Worm (Caenorhabditis elegans) whole organism, L4 larva: ENCODE results near the gene zip-10.

Experiments
- F26F4.8 ChIP-seq: fragments of 200-800 bp; sonication (Bioruptor generic); conservative IDR thresholded peaks from 2 replicates; pipeline ENCODE4 v1.3.6; 2022; ENCODE audit warnings: missing genetic modification characterization, missing compliant biosample characterization
- F37D6.2 ChIP-seq: sonication (generic microtip); optimal IDR thresholded peaks from 2 replicates; lab custom pipeline; 2016; ENCODE audit warnings: mild to moderate bottlenecking, missing genetic modification characterization, missing compliant biosample characterization
- T20F7.1 ChIP-seq: fragments of 200-800 bp; sonication (Bioruptor generic); optimal IDR thresholded peaks from 2 replicates; lab custom pipeline; 2018; ENCODE audit warnings: mild to moderate bottlenecking, missing genetic modification characterization, missing compliant biosample characterization
- T26A8.4 ChIP-seq: fragments of 200-800 bp; sonication (Bioruptor generic); IDR thresholded peaks from 2 replicates; pipeline ENCODE4 v1.3.6; 2022; ENCODE audit warnings: missing genetic modification characterization, missing compliant biosample characterization
- Y5F2A.4 ChIP-seq: fragments of 200-800 bp; sonication (Bioruptor generic); optimal IDR thresholded peaks from 2 replicates; lab custom pipeline; 2018; ENCODE audit warnings: mild to moderate bottlenecking, missing genetic modification characterization, missing compliant biosample characterization
- Y75B8A.6 ChIP-seq: fragments of 200-800 bp; sonication (Bioruptor generic); IDR thresholded peaks from 2 replicates; pipeline ENCODE4 v1.3.6; 2022; ENCODE audit warnings: missing genetic modification reagents, missing genetic modification characterization, missing compliant biosample characterization
- arid-1 ChIP-seq: fragments of 200-800 bp; sonication (Bioruptor generic); conservative IDR thresholded peaks from 2 replicates; pipeline ENCODE4 v1.3.6; 2022; ENCODE audit warnings: missing genetic modification reagents, missing genetic modification characterization, missing compliant biosample characterization
- attf-4 ChIP-seq: sonication (generic microtip); optimal IDR thresholded peaks from 3 replicates; lab custom pipeline; 2017; ENCODE audit warnings: missing biosample characterization, missing genetic modification characterization
- ceh-20 ChIP-seq: fragments of 200-800 bp; sonication (Bioruptor generic); IDR thresholded peaks from 2 replicates; pipeline ENCODE4 v1.3.6; 2022; ENCODE audit warnings: missing genetic modification reagents, missing genetic modification characterization, missing compliant biosample characterization
- ceh-28 ChIP-seq: fragments of 150-350 bp; optimal IDR thresholded peaks from 2 replicates; lab custom pipeline; 2014; ENCODE audit warnings: missing biosample characterization, missing genetic modification reagents, missing genetic modification characterization
- ceh-44 ChIP-seq: fragments of 200-800 bp; sonication (Bioruptor generic); IDR thresholded peaks from 2 replicates; pipeline ENCODE4 v1.3.6; 2022; ENCODE audit warnings: missing genetic modification reagents, missing genetic modification characterization, missing compliant biosample characterization
- ceh-62 ChIP-seq: sonication (generic microtip); optimal IDR thresholded peaks from 2 replicates; lab custom pipeline; 2017; ENCODE audit warnings: missing biosample characterization, missing genetic modification characterization
- ces-1 ChIP-seq: fragments of 150-350 bp; sonication (generic microtip); optimal IDR thresholded peaks from 4 replicates; lab custom pipeline; 2014; ENCODE audit warnings: missing biosample characterization, missing genetic modification reagents, missing genetic modification characterization
- ctbp-1 ChIP-seq: fragments of 200-800 bp; sonication (Bioruptor generic); IDR thresholded peaks from 2 replicates; pipeline ENCODE4 v1.3.6; 2022; ENCODE audit warnings: missing genetic modification reagents, missing genetic modification characterization, missing compliant biosample characterization
- daf-8 ChIP-seq: fragments of 200-800 bp; sonication (Bioruptor generic); IDR thresholded peaks from 2 replicates; pipeline ENCODE4 v1.3.6; 2022; ENCODE audit warnings: missing genetic modification characterization, missing compliant biosample characterization
- dmd-9 ChIP-seq: fragments of 200-800 bp; sonication (Bioruptor generic); IDR thresholded peaks from 2 replicates; pipeline ENCODE4 v1.3.6; 2022; ENCODE audit warnings: missing genetic modification reagents, missing genetic modification characterization, missing compliant biosample characterization
- dpl-1 ChIP-seq: fragments of 150-350 bp; optimal IDR thresholded peaks from 2 replicates; lab custom pipeline; 2014; ENCODE audit warnings: missing biosample characterization, missing genetic modification reagents, missing genetic modification characterization
- duxl-1 ChIP-seq: sonication (generic microtip); optimal IDR thresholded peaks from 2 replicates; lab custom pipeline; 2016; ENCODE audit warnings: mild to moderate bottlenecking, missing genetic modification characterization, moderate library complexity, missing compliant biosample characterization; ENCODE audit not compliant: poor library complexity
- fkh-10 ChIP-seq: fragments of 150-350 bp; optimal IDR thresholded peaks from 2 replicates; lab custom pipeline; 2014; ENCODE audit warnings: missing biosample characterization, missing genetic modification reagents, missing genetic modification characterization
- hif-1 ChIP-seq, 2 experiments: sonication (generic microtip); optimal IDR thresholded peaks; 2 replicates each; lab custom pipeline; 2016 to 2017; ENCODE audit warnings: missing compliant biosample characterization in 2 of 2, missing genetic modification characterization in 2 of 2, missing genetic modification reagents in 2 of 2, missing genotype in 2 of 2, mild to moderate bottlenecking in 1 of 2
- jun-1 ChIP-seq: fragments of 150-350 bp; optimal IDR thresholded peaks from 2 replicates; lab custom pipeline; 2014; ENCODE audit warnings: missing biosample characterization, missing genetic modification reagents, missing genetic modification characterization
- lim-7 ChIP-seq: fragments of 200-800 bp; sonication (Bioruptor generic); IDR thresholded peaks from 2 replicates; pipeline ENCODE4 v1.3.6; 2022; ENCODE audit warnings: missing genetic modification characterization, missing compliant biosample characterization
- lin-29 ChIP-seq: fragments of 200-800 bp; sonication (Bioruptor generic); IDR thresholded peaks from 2 replicates; pipeline ENCODE4 v1.3.6; 2022; ENCODE audit warnings: missing genetic modification reagents, missing genetic modification characterization, missing compliant biosample characterization
- lsy-2 ChIP-seq, 2 experiments: fragments of 150-350 bp in 1 of 2; sonication (generic microtip) in 1 of 2; optimal IDR thresholded peaks; 2 replicates each; lab custom pipeline; 2014 to 2017; ENCODE audit warnings: missing biosample characterization in 2 of 2, missing genetic modification characterization in 2 of 2
- mdl-1 ChIP-seq, 2 experiments: fragments of 150-350 bp in 1 of 2; sonication (generic microtip) in 1 of 2; optimal IDR thresholded peaks; 2 replicates each; lab custom pipeline; 2014 to 2017; ENCODE audit warnings: missing biosample characterization in 2 of 2, missing genetic modification characterization in 2 of 2
- mdt-29 ChIP-seq: fragments of 200-800 bp; sonication (Bioruptor generic); IDR thresholded peaks from 2 replicates; pipeline ENCODE4 v1.3.6; 2022; ENCODE audit warnings: missing genetic modification reagents, missing genetic modification characterization, missing compliant biosample characterization
- mes-2 ChIP-seq: sonication (generic microtip); optimal IDR thresholded peaks from 2 replicates; lab custom pipeline; 2016; ENCODE audit warnings: missing genotype, mild to moderate bottlenecking, missing genetic modification characterization, missing compliant biosample characterization; ENCODE audit not compliant: poor library complexity, severe bottlenecking
- mxl-3 ChIP-seq: fragments of 200-800 bp; sonication (Bioruptor generic); optimal IDR thresholded peaks from 2 replicates; lab custom pipeline; 2018; ENCODE audit warnings: mild to moderate bottlenecking, missing genetic modification characterization, missing compliant biosample characterization
- nhr-102 ChIP-seq: sonication (generic microtip); optimal IDR thresholded peaks from 2 replicates; lab custom pipeline; 2016; ENCODE audit warnings: mild to moderate bottlenecking, missing genetic modification characterization, moderate library complexity, missing compliant biosample characterization
- nhr-111 ChIP-seq: fragments of 200-800 bp; sonication (Bioruptor generic); optimal IDR thresholded peaks from 2 replicates; lab custom pipeline; 2018; ENCODE audit warnings: mild to moderate bottlenecking, missing genetic modification characterization, missing compliant biosample characterization
- nhr-237 ChIP-seq: sonication (generic microtip); optimal IDR thresholded peaks from 2 replicates; lab custom pipeline; 2017; ENCODE audit warnings: missing biosample characterization, missing genetic modification characterization
- nhr-25 ChIP-seq: sonication (generic microtip); optimal IDR thresholded peaks from 2 replicates; lab custom pipeline; 2017; ENCODE audit warnings: missing genetic modification characterization, mild to moderate bottlenecking, missing compliant biosample characterization, antibody characterized with exemption, moderate library complexity, borderline replicate concordance; ENCODE audit not compliant: insufficient read depth
- nhr-28 ChIP-seq: fragments of 150-350 bp; optimal IDR thresholded peaks from 2 replicates; lab custom pipeline; 2014; ENCODE audit warnings: missing biosample characterization, missing genetic modification characterization
- nhr-6 ChIP-seq: fragments of 150-350 bp; optimal IDR thresholded peaks from 2 replicates; lab custom pipeline; 2014; ENCODE audit warnings: missing biosample characterization, missing genetic modification characterization
- nhr-76 ChIP-seq: fragments of 150-350 bp; optimal IDR thresholded peaks from 2 replicates; lab custom pipeline; 2014; ENCODE audit warnings: missing biosample characterization, missing genetic modification characterization
- nhr-77 ChIP-seq: fragments of 150-350 bp; optimal IDR thresholded peaks from 2 replicates; lab custom pipeline; 2014; ENCODE audit warnings: missing biosample characterization, missing genetic modification characterization
- php-3 ChIP-seq: fragments of 200-800 bp; sonication (Bioruptor generic); IDR thresholded peaks from 2 replicates; pipeline ENCODE4 v1.3.6; 2022; ENCODE audit warnings: missing genetic modification reagents, missing genetic modification characterization, missing compliant biosample characterization
- pqm-1 ChIP-seq: sonication (generic microtip); optimal IDR thresholded peaks from 2 replicates; lab custom pipeline; 2017; ENCODE audit warnings: missing biosample characterization, missing genetic modification characterization
- rbr-2 ChIP-seq: sonication (generic microtip); optimal IDR thresholded peaks from 2 replicates; lab custom pipeline; 2016; ENCODE audit warnings: missing genotype, missing genetic modification characterization, missing compliant biosample characterization
- saeg-2 ChIP-seq: fragments of 200-800 bp; sonication (Bioruptor generic); IDR thresholded peaks from 2 replicates; pipeline ENCODE4 v1.3.6; 2022; ENCODE audit warnings: missing genetic modification reagents, missing genetic modification characterization, missing compliant biosample characterization
- sdz-12 ChIP-seq: fragments of 200-800 bp; sonication (Bioruptor generic); optimal IDR thresholded peaks from 2 replicates; lab custom pipeline; 2018; ENCODE audit warnings: mild to moderate bottlenecking, missing genetic modification characterization, missing compliant biosample characterization
- skn-1 ChIP-seq: fragments of 150-350 bp; optimal IDR thresholded peaks from 2 replicates; lab custom pipeline; 2014; ENCODE audit warnings: missing biosample characterization, missing genetic modification characterization
- snpc-1.2 ChIP-seq: fragments of 200-800 bp; sonication (Bioruptor generic); IDR thresholded peaks from 2 replicates; pipeline ENCODE4 v1.3.6; 2022; ENCODE audit warnings: missing genetic modification reagents, missing genetic modification characterization, missing compliant biosample characterization
- snpc-4 ChIP-seq: fragments of 150-350 bp; optimal IDR thresholded peaks from 2 replicates; lab custom pipeline; 2014; ENCODE audit warnings: missing biosample characterization, missing genetic modification characterization
- spr-1 ChIP-seq: sonication (generic microtip); optimal IDR thresholded peaks from 2 replicates; lab custom pipeline; 2016; ENCODE audit warnings: mild to moderate bottlenecking, missing genetic modification characterization, missing compliant biosample characterization
- tag-97 ChIP-seq: fragments of 200-800 bp; sonication (Bioruptor generic); IDR thresholded peaks from 2 replicates; pipeline ENCODE4 v1.3.6; 2022; ENCODE audit warnings: missing genetic modification characterization, missing compliant biosample characterization
- tra-1 ChIP-seq: fragments of 200-800 bp; sonication (Bioruptor generic); IDR thresholded peaks from 2 replicates; pipeline ENCODE4 v1.3.6; 2022; ENCODE audit warnings: missing genetic modification reagents, missing genetic modification characterization, missing compliant biosample characterization
- unc-62 ChIP-seq, 3 experiments: fragments of 150-350 bp in 1 of 3; sonication (generic microtip); optimal IDR thresholded peaks in 2 of 3; peaks in 1 of 3; 1 replicate in 1 of 3; 2 replicates in 2 of 3; lab custom pipeline; 2014 to 2017; ENCODE audit warnings: missing biosample characterization in 3 of 3, missing genetic modification characterization in 3 of 3, missing genetic modification reagents in 3 of 3, missing genotype in 1 of 3
- zip-11 ChIP-seq: fragments of 200-800 bp; sonication (Bioruptor generic); IDR thresholded peaks from 2 replicates; pipeline ENCODE4 v1.3.6; 2022; ENCODE audit warnings: missing genetic modification characterization, missing compliant biosample characterization

The zip-10 gene

DNA sequence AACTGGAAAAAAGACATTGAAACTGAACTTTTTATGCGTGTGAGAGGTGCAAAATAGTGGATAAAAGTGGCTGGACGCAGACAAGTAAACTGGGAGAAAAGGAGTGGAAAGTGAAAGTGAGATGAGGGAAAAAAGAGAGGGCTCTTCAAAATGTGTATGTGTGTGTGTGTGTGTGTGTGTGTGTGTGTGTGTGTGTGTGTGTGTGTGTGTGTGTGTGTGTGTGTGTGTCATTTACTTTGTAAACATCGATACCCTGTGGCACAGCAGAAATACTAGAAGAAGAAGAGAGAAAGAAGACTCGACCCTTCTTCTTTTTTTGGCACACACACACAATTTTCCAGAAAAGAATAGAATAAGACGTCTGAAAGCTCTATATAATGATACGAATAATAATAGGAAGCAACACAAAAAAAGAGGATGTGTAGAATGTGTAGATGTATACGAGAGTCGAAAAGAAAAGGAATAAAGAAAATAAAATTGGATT is 11.9 kb downstream of the zip-10 start (continued):
- TF ChIP-seq jun-1 (no peak), nhr-102 (tag; lab: Kevin White, UChicago) (no peak), spr-1 (tag; lab: Kevin White, UChicago) (no peak), daf-8 (GFP tag; lab: Robert Waterston, UW) (no peak), dmd-9 (GFP tag; lab: Robert Waterston, UW) (no peak), nhr-28 (peak; percentile 35), mdl-1 (tag; optimal IDR thresholded peaks at IDR 0.05; lab: Kevin White, UChicago) (no peak), ceh-28 (tag; lab: Kevin White, UChicago) (no peak), skn-1 (tag; lab: Kevin White, UChicago) (no peak), fkh-10 (GFP tag; lab: Kevin White, UChicago) (no peak), ceh-44 (no peak), lin-29 (GFP tag; lab: Robert Waterston, UW) (no peak), arid-1 (GFP tag; lab: Robert Waterston, UW) (no peak), hif-1 (tag; optimal IDR thresholded peaks at IDR 0.05; lab: Kevin White, UChicago) (peak in 1 of 2 experiments; percentile 60), pqm-1 (tag; lab: Kevin White, UChicago) (no peak), F26F4.8 (no peak), T20F7.1 (GFP tag; lab: Kevin White, UChicago) (no peak), saeg-2 (GFP tag; lab: Robert Waterston, UW) (0 out of 2 replicates have a peak, but pooled peaks have one; percentile 17), php-3 (GFP tag; lab: Robert Waterston, UW) (no peak), tra-1 (GFP tag; lab: Robert Waterston, UW) (no peak), ctbp-1 (GFP tag; lab: Robert Waterston, UW) (peak; percentile 63; the same call in 1 of the 2 replicates), T26A8.4 (GFP tag; lab: Robert Waterston, UW) (no peak), unc-62 (GFP tag; optimal IDR thresholded peaks at IDR 0.05 in 1 of 2; lab: Kevin White, UChicago) (peak in 1 of 2 experiments; percentile 75), unc-62 (tag; optimal IDR thresholded peaks at IDR 0.05; lab: Kevin White, UChicago) (no peak), Y75B8A.6 (GFP tag; lab: Robert Waterston, UW) (no peak), tag-97 (GFP tag; lab: Robert Waterston, UW) (no peak), ces-1 (GFP tag; lab: Kevin White, UChicago) (no peak), snpc-1.2 (GFP tag; lab: Robert Waterston, UW) (no peak), rbr-2 (tag; lab: Kevin White, UChicago) (peak; percentile 50), zip-11 (GFP tag; lab: Robert Waterston, UW) (no peak), nhr-6 (tag; lab: Kevin White, UChicago) (peak; percentile 27), ceh-20 (peak; percentile 76), ceh-62 (tag; lab: Kevin White, UChicago) (no peak), mdt-29 (GFP tag; lab: Robert Waterston, UW) (no peak), lsy-2 (tag; optimal IDR thresholded peaks at IDR 0.05; lab: Kevin White, UChicago) (peak; percentile 39 to 58), attf-4 (tag; lab: Kevin White, UChicago) (no peak), snpc-4 (tag; lab: Kevin White, UChicago) (no peak), mes-2 (tag; lab: Kevin White, UChicago) (peak; percentile 48), mxl-3 (GFP tag; lab: Kevin White, UChicago) (no peak), F37D6.2 (tag; lab: Kevin White, UChicago) (no peak), nhr-76 (tag; lab: Kevin White, UChicago) (no peak), duxl-1 (tag; lab: Kevin White, UChicago) (no peak), Y5F2A.4 (GFP tag; lab: Kevin White, UChicago) (no peak), nhr-111 (GFP tag; lab: Kevin White, UChicago) (no peak), nhr-25 (tag; lab: Kevin White, UChicago) (no peak), nhr-77 (tag; lab: Kevin White, UChicago) (no peak), dpl-1 (GFP tag; lab: Kevin White, UChicago) (no peak), sdz-12 (GFP tag; lab: Kevin White, UChicago) (no peak), lim-7 (GFP tag; lab: Robert Waterston, UW) (no peak), nhr-237 (tag; lab: Kevin White, UChicago) (no peak)
